Fruit fly (Drosophila melanogaster) whole organism, embryonic: ENCODE data around the gene GCS2beta.

Experiments used
- Asciz ChIP-seq: fragments of 200-800 bp; sonication (Bioruptor generic); optimal IDR thresholded peaks from 2 replicates; lab custom pipeline; 2017; ENCODE audit warnings: missing biosample characterization, mild to moderate bottlenecking, missing genetic modification characterization, missing genetic modification reagents
- Bdp1 ChIP-seq: fragments of 200-800 bp; sonication (Bioruptor generic); optimal IDR thresholded peaks from 3 replicates; lab custom pipeline; 2016; ENCODE audit warnings: missing biosample characterization, missing genetic modification characterization
- C15 ChIP-seq: fragments of 200-800 bp; sonication (Bioruptor generic); IDR thresholded peaks from 3 replicates; pipeline ENCODE4 v1.3.6; 2022; ENCODE audit warnings: missing biosample characterization, missing genetic modification characterization
- CG11560 ChIP-seq: fragments of 200-800 bp; sonication (Bioruptor generic); IDR thresholded peaks from 3 replicates; pipeline ENCODE4 v1.3.6; 2022; ENCODE audit warnings: missing biosample characterization, missing genetic modification characterization
- CG12744 ChIP-seq: fragments of 200-800 bp; sonication (Bioruptor generic); optimal IDR thresholded peaks from 2 replicates; lab custom pipeline; 2016; ENCODE audit warnings: missing biosample characterization, missing genetic modification characterization
- CG13775 ChIP-seq: fragments of 200-800 bp; sonication (Bioruptor generic); optimal IDR thresholded peaks from 3 replicates; lab custom pipeline; 2017; ENCODE audit warnings: missing biosample characterization, mild to moderate bottlenecking, missing genetic modification characterization
- CG15011 ChIP-seq: fragments of 200-800 bp; sonication (Bioruptor generic); optimal IDR thresholded peaks from 3 replicates; lab custom pipeline; 2018; ENCODE audit warnings: missing biosample characterization, mild to moderate bottlenecking, missing genetic modification characterization
- CG15269 ChIP-seq: fragments of 200-800 bp; sonication (Bioruptor generic); optimal IDR thresholded peaks from 2 replicates; lab custom pipeline; 2018; ENCODE audit warnings: missing biosample characterization, mild to moderate bottlenecking, missing genetic modification characterization, moderate library complexity
- CG17802 ChIP-seq: fragments of 200-800 bp; sonication (Bioruptor generic); optimal IDR thresholded peaks from 2 replicates; lab custom pipeline; 2018; ENCODE audit warnings: missing biosample characterization, mild to moderate bottlenecking, missing genetic modification characterization, moderate library complexity
- CG17912 ChIP-seq: fragments of 200-800 bp; sonication (Bioruptor generic); optimal IDR thresholded peaks from 2 replicates; lab custom pipeline; 2018; ENCODE audit warnings: missing biosample characterization, mild to moderate bottlenecking, missing genetic modification characterization
- CG1792 ChIP-seq: fragments of 200-800 bp; sonication (Bioruptor generic); optimal IDR thresholded peaks from 2 replicates; lab custom pipeline; 2016; ENCODE audit warnings: missing biosample characterization, missing genetic modification characterization
- CG18011 ChIP-seq: fragments of 200-800 bp; sonication (Bioruptor generic); optimal IDR thresholded peaks from 2 replicates; lab custom pipeline; 2017; ENCODE audit warnings: missing biosample characterization, missing genetic modification characterization, mild to moderate bottlenecking, moderate library complexity, missing genotype
- CG2202 ChIP-seq: fragments of 200-800 bp; sonication (Bioruptor generic); optimal IDR thresholded peaks from 2 replicates; lab custom pipeline; 2018; ENCODE audit warnings: missing biosample characterization, mild to moderate bottlenecking, missing genetic modification characterization
- CG30403 ChIP-seq: fragments of 200-800 bp; sonication (Bioruptor generic); optimal IDR thresholded peaks from 3 replicates; lab custom pipeline; 2016; ENCODE audit warnings: missing biosample characterization, missing genetic modification characterization
- CG3163 ChIP-seq: fragments of 200-800 bp; sonication (Bioruptor generic); optimal IDR thresholded peaks from 3 replicates; lab custom pipeline; 2016; ENCODE audit warnings: missing biosample characterization, missing genetic modification characterization
- CG3838 ChIP-seq: fragments of 200-800 bp; sonication (Bioruptor generic); optimal IDR thresholded peaks from 3 replicates; lab custom pipeline; 2016; ENCODE audit warnings: missing biosample characterization, missing genetic modification characterization
- CG4617 ChIP-seq: fragments of 200-800 bp; sonication (Bioruptor generic); optimal IDR thresholded peaks from 3 replicates; lab custom pipeline; 2016; ENCODE audit warnings: missing biosample characterization, missing genetic modification characterization, borderline replicate concordance
- CG4820 ChIP-seq: fragments of 200-800 bp; sonication (Bioruptor generic); optimal IDR thresholded peaks from 3 replicates; lab custom pipeline; 2016; ENCODE audit warnings: missing biosample characterization, missing genetic modification characterization
- CG7928 ChIP-seq: fragments of 200-800 bp; sonication (Bioruptor generic); optimal IDR thresholded peaks from 2 replicates; lab custom pipeline; 2017; ENCODE audit warnings: missing biosample characterization, mild to moderate bottlenecking, missing genetic modification characterization
- CkIIα-i1 ChIP-seq: fragments of 200-800 bp; sonication (Bioruptor generic); IDR thresholded peaks from 2 replicates; pipeline ENCODE4 v1.3.6; 2022; ENCODE audit warnings: missing biosample characterization, missing genetic modification characterization
- D19A ChIP-seq: fragments of 200-800 bp; optimal IDR thresholded peaks from 3 replicates; lab custom pipeline; 2019; ENCODE audit warnings: missing biosample characterization, mild to moderate bottlenecking, missing genetic modification characterization, moderate library complexity
- Dbx ChIP-seq: fragments of 200-800 bp; sonication (Bioruptor generic); IDR thresholded peaks from 3 replicates; pipeline ENCODE4 v1.3.6; 2022; ENCODE audit warnings: missing biosample characterization, missing genetic modification characterization
- Dek ChIP-seq: fragments of 200-800 bp; sonication (Bioruptor generic); optimal IDR thresholded peaks from 3 replicates; lab custom pipeline; 2019; ENCODE audit warnings: missing biosample characterization, mild to moderate bottlenecking, missing genetic modification characterization, moderate library complexity
- Ets97D ChIP-seq: fragments of 200-800 bp; sonication (Bioruptor generic); optimal IDR thresholded peaks from 3 replicates; lab custom pipeline; 2016; ENCODE audit warnings: missing biosample characterization, missing genetic modification characterization
- Gsc ChIP-seq: fragments of 200-800 bp; sonication (Bioruptor generic); IDR thresholded peaks from 2 replicates; pipeline ENCODE4 v1.3.6; 2022; ENCODE audit warnings: missing biosample characterization, missing genetic modification characterization
- HmgZ ChIP-seq: fragments of 200-800 bp; sonication (Bioruptor generic); optimal IDR thresholded peaks from 2 replicates; lab custom pipeline; 2018; ENCODE audit warnings: missing biosample characterization, mild to moderate bottlenecking, missing genetic modification characterization
- Jarid2 ChIP-seq: fragments of 200-800 bp; sonication (Bioruptor generic); optimal IDR thresholded peaks from 3 replicates; lab custom pipeline; 2017; ENCODE audit warnings: mild to moderate bottlenecking, missing biosample characterization, missing genetic modification reagents, missing genetic modification characterization
- NK7.1 ChIP-seq: fragments of 200-800 bp; sonication (Bioruptor generic); optimal IDR thresholded peaks from 3 replicates; lab custom pipeline; 2016; ENCODE audit warnings: missing biosample characterization, missing genetic modification characterization
- NfI ChIP-seq: fragments of 200-800 bp; sonication (Bioruptor generic); optimal IDR thresholded peaks from 3 replicates; lab custom pipeline; 2018; ENCODE audit warnings: missing biosample characterization, mild to moderate bottlenecking, missing genetic modification characterization, moderate library complexity
- Pdp1 ChIP-seq, 2 experiments: fragments of 200-800 bp; sonication (Bioruptor generic); optimal IDR thresholded peaks; 3 replicates each; lab custom pipeline; 2016; ENCODE audit warnings: missing biosample characterization in 2 of 2, missing genetic modification characterization in 2 of 2, mild to moderate bottlenecking in 1 of 2, moderate library complexity in 1 of 2
- Rfx ChIP-seq: fragments of 200-800 bp; sonication (Bioruptor generic); IDR thresholded peaks from 2 replicates; pipeline ENCODE4 v1.3.6; 2022; ENCODE audit warnings: missing biosample characterization, missing genetic modification characterization
- Sry-β ChIP-seq: fragments of 200-800 bp; sonication (Bioruptor generic); optimal IDR thresholded peaks from 2 replicates; lab custom pipeline; 2018; ENCODE audit warnings: missing biosample characterization, mild to moderate bottlenecking, missing genetic modification characterization, moderate library complexity
- Stat92E ChIP-seq, 3 experiments: fragments of >200 bp in 2 of 3; fragments of 200-800 bp in 1 of 3; sonication (Bioruptor generic) in 1 of 3; optimal IDR thresholded peaks; 2 replicates each; lab custom pipeline; 2017 to 2019; ENCODE audit warnings: missing biosample characterization in 3 of 3, missing genetic modification characterization in 3 of 3, mild to moderate bottlenecking in 1 of 3, moderate library complexity in 1 of 3
- cas ChIP-seq: fragments of 200-800 bp; sonication (Bioruptor generic); IDR thresholded peaks from 2 replicates; pipeline ENCODE4 v1.3.6; 2022; ENCODE audit warnings: missing biosample characterization, missing genetic modification characterization
- crp ChIP-seq, 2 experiments: fragments of 200-800 bp; sonication (Bioruptor generic); optimal IDR thresholded peaks; 2 replicates in 1 of 2; 3 replicates in 1 of 2; lab custom pipeline; 2017; ENCODE audit warnings: missing biosample characterization in 2 of 2, missing genetic modification characterization in 2 of 2, mild to moderate bottlenecking in 1 of 2, moderate library complexity in 1 of 2
- dimm ChIP-seq: fragments of 200-800 bp; sonication (Bioruptor generic); IDR thresholded peaks from 2 replicates; pipeline ENCODE4 v1.3.6; 2022; ENCODE audit warnings: missing biosample characterization, missing genetic modification characterization
- en ChIP-seq: fragments of 200-800 bp; sonication (Bioruptor generic); optimal IDR thresholded peaks from 2 replicates; lab custom pipeline; 2016; ENCODE audit warnings: missing biosample characterization, missing genetic modification characterization
- fd64A ChIP-seq: fragments of 200-800 bp; sonication (Bioruptor generic); optimal IDR thresholded peaks from 3 replicates; lab custom pipeline; 2018; ENCODE audit warnings: missing biosample characterization, mild to moderate bottlenecking, missing genetic modification characterization
- fu2 ChIP-seq: fragments of 200-800 bp; sonication (Bioruptor generic); optimal IDR thresholded peaks from 2 replicates; lab custom pipeline; 2016; ENCODE audit warnings: missing biosample characterization, missing genetic modification characterization
- grn ChIP-seq: fragments of 200-800 bp; sonication (Bioruptor generic); optimal IDR thresholded peaks from 3 replicates; lab custom pipeline; 2017; ENCODE audit warnings: missing biosample characterization, missing genetic modification characterization
- ind ChIP-seq: fragments of 200-800 bp; sonication (Bioruptor generic); optimal IDR thresholded peaks from 3 replicates; lab custom pipeline; 2016; ENCODE audit warnings: missing biosample characterization, missing genetic modification characterization
- pnt ChIP-seq: fragments of 200-800 bp; sonication (Bioruptor generic); optimal IDR thresholded peaks from 3 replicates; lab custom pipeline; 2016; ENCODE audit warnings: missing biosample characterization, missing genetic modification characterization
- repo ChIP-seq: fragments of 200-800 bp; sonication (Bioruptor generic); optimal IDR thresholded peaks from 2 replicates; lab custom pipeline; 2016; ENCODE audit warnings: missing biosample characterization, missing genetic modification characterization
- sens ChIP-seq: fragments of 200-800 bp; sonication (Bioruptor generic); peaks from one replicate; lab custom pipeline; 2016; ENCODE audit warnings: missing biosample characterization, missing genetic modification characterization
- sima ChIP-seq: fragments of 200-800 bp; sonication (Bioruptor generic); optimal IDR thresholded peaks from 2 replicates; lab custom pipeline; 2016; ENCODE audit warnings: missing biosample characterization, missing genetic modification characterization
- slp2 ChIP-seq: fragments of 200-800 bp; sonication (Bioruptor generic); optimal IDR thresholded peaks from 2 replicates; lab custom pipeline; 2016; ENCODE audit warnings: missing biosample characterization, missing genetic modification characterization
- trem ChIP-seq: fragments of 200-800 bp; optimal IDR thresholded peaks from 3 replicates; lab custom pipeline; 2019; ENCODE audit warnings: missing biosample characterization, mild to moderate bottlenecking, missing genetic modification characterization, moderate library complexity
- twi ChIP-seq: fragments of 200-800 bp; optimal IDR thresholded peaks from 2 replicates; lab custom pipeline; 2019; ENCODE audit warnings: missing biosample characterization, mild to moderate bottlenecking, missing genetic modification characterization, moderate library complexity
- unc-4 ChIP-seq: fragments of 200-800 bp; sonication (Bioruptor generic); IDR thresholded peaks from 2 replicates; pipeline ENCODE4 v1.3.6; 2022; ENCODE audit warnings: missing biosample characterization, missing genetic modification characterization; ENCODE audit not compliant: partially characterized antibody
- vnd ChIP-seq: fragments of 200-800 bp; sonication (Bioruptor generic); IDR thresholded peaks from 3 replicates; pipeline ENCODE4 v1.3.6; 2022; ENCODE audit warnings: missing biosample characterization, missing genetic modification characterization; ENCODE audit not compliant: partially characterized antibody
- zen ChIP-seq: fragments of 200-800 bp; sonication (Bioruptor generic); optimal IDR thresholded peaks from 3 replicates; lab custom pipeline; 2018; ENCODE audit warnings: missing biosample characterization, mild to moderate bottlenecking, missing genetic modification characterization, moderate library complexity

GCS2beta gene

DNA sequence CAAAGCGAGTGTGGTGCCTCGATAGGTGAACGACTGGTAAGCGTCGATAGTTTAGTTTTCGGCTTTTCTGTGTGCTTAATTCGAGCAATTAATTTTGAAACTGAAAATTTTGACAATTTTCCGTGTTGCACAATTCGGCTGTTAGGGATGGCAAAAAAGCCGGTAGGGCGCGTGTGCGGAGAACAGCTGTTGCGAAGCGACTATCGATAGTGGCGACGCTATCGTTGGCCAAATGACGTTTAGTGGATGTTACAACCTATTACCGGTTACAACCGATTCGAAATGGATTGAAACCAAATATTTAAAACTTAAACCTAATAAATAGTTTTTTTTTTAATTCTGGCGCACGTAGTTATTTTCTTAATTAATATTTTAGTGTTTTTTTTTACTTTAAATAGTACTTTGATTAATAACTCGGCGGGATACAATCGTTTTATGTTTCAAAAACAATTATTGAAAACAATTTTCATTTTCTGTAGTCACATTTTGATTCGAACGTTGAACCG, 16.9 kb upstream of the GCS2beta start, which contains the start of the genes mEFTs and Dhc36C (continued):
- TF ChIP-seq repo (GFP tag; lab: Kevin White, UChicago) = no peak
- no peak for TF ChIP-seq NK7.1 (GFP tag; lab: Kevin White, UChicago)
- TF ChIP-seq CG11560 = no peak; the same call in 2 of the 3 replicates
- TF ChIP-seq sens (GFP tag; lab: Kevin White, UChicago) = peak; percentile 45
- no peak for TF ChIP-seq CkIIα-i1 (GFP tag; lab: Robert Waterston, UW)
- TF ChIP-seq HmgZ (tag; lab: Kevin White, UChicago) = peak; percentile 37
- TF ChIP-seq Stat92E (GFP tag; optimal IDR thresholded peaks at IDR 0.05; lab: Kevin White, UChicago) = no peak
- TF ChIP-seq CG18011 = no peak
- TF ChIP-seq ind (GFP tag; lab: Kevin White, UChicago) = no peak
- TF ChIP-seq CG13775 = no peak
- TF ChIP-seq Dek (tag; lab: Kevin White, UChicago) = no peak
- peak; percentile 82 to 97 for TF ChIP-seq crp (GFP tag; optimal IDR thresholded peaks at IDR 0.05; lab: Kevin White, UChicago)
- TF ChIP-seq D19A = no peak
- peak in 1 of 2 experiments; percentile 98 for TF ChIP-seq Pdp1 (GFP tag; optimal IDR thresholded peaks at IDR 0.05; lab: Kevin White, UChicago)
- TF ChIP-seq CG1792 = no peak
- no peak for TF ChIP-seq Jarid2 (GFP tag; lab: Kevin White, UChicago)
- TF ChIP-seq CG3163 (GFP tag; lab: Kevin White, UChicago) = no peak
- no peak for TF ChIP-seq CG15269
- TF ChIP-seq CG4617 = peak; percentile 46
- TF ChIP-seq Asciz (GFP tag; lab: Kevin White, UChicago) = no peak
- no peak for TF ChIP-seq CG15011 (GFP tag; lab: Kevin White, UChicago)
- TF ChIP-seq unc-4 (GFP tag; lab: Robert Waterston, UW) = peak; percentile 85
- no peak for TF ChIP-seq Bdp1 (GFP tag; lab: Kevin White, UChicago)
- no peak for TF ChIP-seq grn (GFP tag; lab: Kevin White, UChicago)
- no peak for TF ChIP-seq cas (GFP tag; lab: Robert Waterston, UW)
- no peak for TF ChIP-seq dimm (GFP tag; lab: Robert Waterston, UW)
- no peak for TF ChIP-seq fd64A
- no peak for TF ChIP-seq CG17912 (GFP tag; lab: Kevin White, UChicago)
- TF ChIP-seq Ets97D (GFP tag; lab: Kevin White, UChicago) = peak; percentile 66
- TF ChIP-seq CG7928 (GFP tag; lab: Kevin White, UChicago) = no peak
- no peak for TF ChIP-seq Sry-β (GFP tag; lab: Kevin White, UChicago)
- TF ChIP-seq slp2 (GFP tag; lab: Kevin White, UChicago) = no peak
- TF ChIP-seq trem = peak; percentile 51
- no peak for TF ChIP-seq pnt (GFP tag; lab: Kevin White, UChicago)
- no peak for TF ChIP-seq CG4820
- peak; percentile 51 for TF ChIP-seq zen (tag; lab: Kevin White, UChicago)
- peak; percentile 62; the same call in 2 of the 3 replicates for TF ChIP-seq vnd
- TF ChIP-seq CG17802 = no peak
- TF ChIP-seq CG2202 (tag; lab: Kevin White, UChicago) = no peak
- TF ChIP-seq CG12744 = no peak
- no peak for TF ChIP-seq Dbx (GFP tag; lab: Robert Waterston, UW)
- no peak for TF ChIP-seq Gsc (GFP tag; lab: Robert Waterston, UW)
- TF ChIP-seq C15 (GFP tag; lab: Robert Waterston, UW) = no peak
- TF ChIP-seq twi (tag; lab: Kevin White, UChicago) = no peak
- no peak for TF ChIP-seq CG3838 (GFP tag; lab: Kevin White, UChicago)
- TF ChIP-seq sima (GFP tag; lab: Kevin White, UChicago) = no peak
- no peak for TF ChIP-seq CG30403 (GFP tag; lab: Kevin White, UChicago)
- TF ChIP-seq fu2 (GFP tag; lab: Kevin White, UChicago) = no peak
- no peak for TF ChIP-seq NfI (GFP tag; lab: Kevin White, UChicago)
- TF ChIP-seq en = no peak
- TF ChIP-seq Rfx = peak; percentile 51
